Worm (Caenorhabditis elegans) whole organism, L4/young adult: Measurements from ENCODE around the gene srxa-15.

Experiments
- W03F9.2 ChIP-seq: fragments of 150-350 bp; optimal IDR thresholded peaks from 2 replicates; lab custom pipeline; 2014; ENCODE audit warnings: missing biosample characterization, missing genetic modification characterization
- dao-5 ChIP-seq: sonication (generic microtip); optimal IDR thresholded peaks from 2 replicates; lab custom pipeline; 2016; ENCODE audit warnings: missing genotype, missing genetic modification characterization, moderate library complexity, missing compliant biosample characterization
- him-1 ChIP-seq: sonication (generic microtip); optimal IDR thresholded peaks from 2 replicates; lab custom pipeline; 2016; ENCODE audit warnings: missing genotype, missing genetic modification reagents, missing genetic modification characterization, missing compliant biosample characterization

- TF ChIP-seq him-1 (tag; lab: Kevin White, UChicago) (no peak), W03F9.2 (no peak), dao-5 (tag; lab: Kevin White, UChicago) (no peak)
These were observed 28.6 kb downstream of the srxa-15 start for ce11 chrV:20670625-20671024.
